Worm (Caenorhabditis elegans): ENCODE data around the gene Y43B11AL.1.

Gene Y43B11AL.1

ce11 chrIV:7044552-7045139 is 20.5 kb upstream of the Y43B11AL.1 start, which contains the start of gene tin-9.1 (continued):
- TF ChIP-seq lsy-2 (tag; optimal IDR thresholded peaks at IDR 0.05) (peak; percentile 89 to 92), unc-130 (tag; optimal IDR thresholded peaks at IDR 0.05) (peak; percentile 67), Y116A8C.19 (tag; optimal IDR thresholded peaks at IDR 0.05; ENCODE audit: borderline replicate concordance) (no peak), mab-9 (GFP tag; IDR thresholded peaks at IDR 0.05) (peak; percentile 22; the same call in 1 of the 2 replicates), nhr-12 (tag; optimal IDR thresholded peaks at IDR 0.05) (no peak), zip-4 (GFP tag; optimal IDR thresholded peaks at IDR 0.05) (peak; percentile 26), hpl-2 (GFP tag; optimal IDR thresholded peaks at IDR 0.05) (no peak), skn-1 (tag; optimal IDR thresholded peaks at IDR 0.05) (peak; percentile 89), nhr-77 (tag; optimal IDR thresholded peaks at IDR 0.05) (peak; percentile 64), nhr-19 (GFP tag; conservative IDR thresholded peaks at IDR 0.05) (peak; percentile 91), C16A3.4 (tag; optimal IDR thresholded peaks at IDR 0.05) (peak; percentile 78), lin-14 (GFP tag; optimal IDR thresholded peaks at IDR 0.05) (peak; percentile 87), fkh-10 (GFP tag; optimal IDR thresholded peaks at IDR 0.05) (no peak), irx-1 (tag; optimal IDR thresholded peaks at IDR 0.05) (peak; percentile 68), hlh-17 (GFP tag; optimal IDR thresholded peaks at IDR 0.05; ENCODE audit: borderline replicate concordance) (no peak), zag-1 (tag; optimal IDR thresholded peaks at IDR 0.05) (no peak), dpl-1 (GFP tag; optimal IDR thresholded peaks at IDR 0.05) (peak; percentile 68 to 83 (median 81)), dsc-1 (tag; optimal IDR thresholded peaks at IDR 0.05) (peak; percentile 85), C34B4.2 (tag; optimal IDR thresholded peaks at IDR 0.05) (no peak), vab-15 (tag; optimal IDR thresholded peaks at IDR 0.05) (no peak), ceh-90 (tag; optimal IDR thresholded peaks at IDR 0.05) (no peak), isw-1 (GFP tag; IDR thresholded peaks at IDR 0.05) (peak; percentile 70), nhr-47 (tag; optimal IDR thresholded peaks at IDR 0.05) (peak; percentile 86), mef-2 (tag; optimal IDR thresholded peaks at IDR 0.05) (peak; percentile 18), tbx-2 (tag; optimal IDR thresholded peaks at IDR 0.05) (peak; percentile 84), mep-1 (tag; optimal IDR thresholded peaks at IDR 0.05) (peak; percentile 95), lin-35 (GFP tag; optimal IDR thresholded peaks at IDR 0.05) (peak; percentile 84), rnt-1 (tag; optimal IDR thresholded peaks at IDR 0.05) (peak; percentile 83), ztf-4 (tag; optimal IDR thresholded peaks at IDR 0.05) (peak; percentile 81), lin-15B (tag; optimal IDR thresholded peaks at IDR 0.05) (peak; percentile 58)

DNA sequence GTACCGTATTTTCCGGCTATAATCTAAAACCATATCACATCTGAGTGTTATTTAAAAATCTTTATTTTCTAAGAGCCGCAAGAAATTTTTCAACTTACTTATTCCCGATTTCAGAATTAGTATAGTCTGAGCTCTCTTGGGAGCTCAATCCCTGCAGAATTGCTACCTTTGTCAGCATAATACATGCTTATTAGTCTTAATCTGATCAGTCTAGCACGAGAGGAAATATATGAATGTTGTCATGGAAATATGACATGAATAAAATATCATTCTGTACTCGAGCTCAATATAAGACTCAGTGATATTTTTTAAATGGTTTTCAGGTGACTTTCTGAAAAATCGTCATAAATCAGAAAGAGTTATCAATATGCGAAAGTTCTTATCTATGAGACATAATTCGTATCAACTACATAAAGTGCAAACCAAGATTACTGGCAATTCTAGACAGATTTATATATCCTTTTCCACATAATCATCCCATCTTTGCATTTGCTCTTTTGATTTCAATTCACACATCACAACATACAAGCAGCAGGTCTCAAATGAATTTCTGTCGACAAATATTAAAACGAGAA is 19.7 kb upstream of the Y43B11AL.1 start:
- TF ChIP-seq ceh-82 (tag; optimal IDR thresholded peaks at IDR 0.05) (no peak), fkh-8 (tag; optimal IDR thresholded peaks at IDR 0.05) (peak; percentile 73), unc-30 (tag; optimal IDR thresholded peaks at IDR 0.05) (no peak), nhr-71 (tag; optimal IDR thresholded peaks at IDR 0.05) (peak; percentile 9), ceh-8 (GFP tag; optimal IDR thresholded peaks at IDR 0.05) (peak; percentile 51), dsc-1 (tag; optimal IDR thresholded peaks at IDR 0.05) (peak; percentile 83), nhr-47 (tag; optimal IDR thresholded peaks at IDR 0.05) (peak; percentile 24)

- no peak for TF ChIP-seq xbp-1 (tag; optimal IDR thresholded peaks at IDR 0.05)
- TF ChIP-seq snu-23 (GFP tag; optimal IDR thresholded peaks at IDR 0.05) = peak; percentile 66
- TF ChIP-seq ceh-88 (GFP tag; IDR thresholded peaks at IDR 0.05) = no peak
- TF ChIP-seq hpl-2 (GFP tag; optimal IDR thresholded peaks at IDR 0.05) = no peak
- no peak for TF ChIP-seq unc-62 (GFP tag; optimal IDR thresholded peaks at IDR 0.05)
- no peak for TF ChIP-seq egl-27 (tag; optimal IDR thresholded peaks at IDR 0.05)
- TF ChIP-seq tlp-1 (tag; optimal IDR thresholded peaks at IDR 0.05) = no peak
- no peak for TF ChIP-seq ztf-11 (tag; optimal IDR thresholded peaks at IDR 0.05)
- TF ChIP-seq pax-3 (tag; optimal IDR thresholded peaks at IDR 0.05) = peak; percentile 13
- TF ChIP-seq lin-39 (tag; optimal IDR thresholded peaks at IDR 0.05) = no peak
- TF ChIP-seq efl-1 (optimal IDR thresholded peaks at IDR 0.05) = no peak
- TF ChIP-seq efl-1 (GFP tag; optimal IDR thresholded peaks at IDR 0.05 in 1 of 2) = no peak
- no peak for TF ChIP-seq efl-3 (GFP tag; optimal IDR thresholded peaks at IDR 0.05)
- TF ChIP-seq lin-15B (tag; optimal IDR thresholded peaks at IDR 0.05) = no peak
- no peak for TF ChIP-seq fos-1 (tag; optimal IDR thresholded peaks at IDR 0.05)
- no peak for TF ChIP-seq jun-1 (tag; optimal IDR thresholded peaks at IDR 0.05)
Measured at ce11 chrIV:7046641-7047361, 18.3 kb upstream of the Y43B11AL.1 start.

Measured in whole organism, L1 larva.